Worm (Caenorhabditis elegans): ENCODE measurements around the gene Y41D4B.1.

Gene Y41D4B.1

DNA sequence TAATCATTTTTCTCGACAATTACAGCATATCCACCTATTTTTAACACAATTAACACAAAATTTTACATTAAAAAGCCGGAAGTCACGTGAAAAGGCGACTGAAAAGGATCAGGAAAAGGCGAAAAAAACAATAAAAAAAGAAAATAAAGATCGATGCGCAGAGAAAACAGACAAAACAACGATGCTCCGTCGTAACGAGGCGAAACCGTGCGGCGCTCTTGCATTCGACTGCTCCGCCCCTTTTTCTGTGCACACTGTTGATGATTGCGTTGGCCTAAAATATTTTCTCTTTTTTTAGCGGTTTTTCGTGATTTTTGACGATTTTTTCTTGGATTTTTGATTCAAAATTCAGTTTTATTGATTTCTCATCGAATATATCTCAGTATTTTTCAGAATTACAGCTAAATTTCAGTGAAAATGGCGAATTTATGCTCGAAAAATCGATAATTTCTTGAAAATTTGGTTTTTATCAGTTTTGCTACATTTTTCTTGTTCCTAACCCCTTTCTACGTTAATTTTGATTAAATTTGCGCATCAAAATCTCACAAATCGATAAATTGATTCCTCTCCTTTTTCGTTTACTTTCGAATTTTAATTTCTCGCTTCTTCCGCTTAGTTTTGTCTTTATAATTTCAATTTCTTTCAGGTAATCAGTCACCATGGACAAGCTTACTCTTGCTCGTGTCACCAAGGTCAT is 13.3 kb upstream of the Y41D4B.1 start, which contains the start of gene rps-28 (continued):
- no peak for TF ChIP-seq Y116A8C.19 (tag; optimal IDR thresholded peaks at IDR 0.05; ENCODE audit: borderline replicate concordance)
- peak; percentile 98 for TF ChIP-seq swsn-7 (tag; optimal IDR thresholded peaks at IDR 0.05)
- no peak for TF ChIP-seq nhr-76 (tag; optimal IDR thresholded peaks at IDR 0.05)
- TF ChIP-seq hlh-17 (GFP tag; optimal IDR thresholded peaks at IDR 0.05; ENCODE audit: borderline replicate concordance), result no peak
- peak; percentile 98 to 99 (median 98) for TF ChIP-seq ceh-82 (tag; optimal IDR thresholded peaks at IDR 0.05)
- peak; percentile 98 for TF ChIP-seq nhr-47 (tag; optimal IDR thresholded peaks at IDR 0.05)
- TF ChIP-seq fkh-8 (tag; optimal IDR thresholded peaks at IDR 0.05), result peak; percentile 99
- TF ChIP-seq egl-27 (tag; optimal IDR thresholded peaks at IDR 0.05), result peak; percentile 89 to 92
- peak; percentile 77 for TF ChIP-seq sup-37 (GFP tag; optimal IDR thresholded peaks at IDR 0.05)
- TF ChIP-seq nhr-237 (tag; optimal IDR thresholded peaks at IDR 0.05), result peak; percentile 93
- peak; percentile 98 for TF ChIP-seq skn-1 (tag; optimal IDR thresholded peaks at IDR 0.05)
- TF ChIP-seq dsc-1 (tag; optimal IDR thresholded peaks at IDR 0.05), result peak; percentile 97
- peak; percentile 99 for TF ChIP-seq snu-23 (GFP tag; optimal IDR thresholded peaks at IDR 0.05)
- TF ChIP-seq snpc-4 (tag; optimal IDR thresholded peaks at IDR 0.05), result peak; percentile 92
- peak; percentile 84 for TF ChIP-seq blmp-1 (tag; optimal IDR thresholded peaks at IDR 0.05)
- peak; percentile 98 for TF ChIP-seq lin-14 (GFP tag; optimal IDR thresholded peaks at IDR 0.05)
- no peak for TF ChIP-seq nhr-12 (tag; optimal IDR thresholded peaks at IDR 0.05)
- peak; percentile 97 for TF ChIP-seq nhr-85 (tag)
- TF ChIP-seq nhr-90 (tag; optimal IDR thresholded peaks at IDR 0.05; ENCODE audit: poor library complexity), result peak; percentile 98
- peak; percentile 83 for TF ChIP-seq mab-9 (GFP tag; IDR thresholded peaks at IDR 0.05)
- TF ChIP-seq tbx-2 (tag; optimal IDR thresholded peaks at IDR 0.05), result peak; percentile 96
- TF ChIP-seq tlp-1 (tag; optimal IDR thresholded peaks at IDR 0.05), result no peak
- peak; percentile 89 for TF ChIP-seq aly-2 (tag; optimal IDR thresholded peaks at IDR 0.05)
- TF ChIP-seq unc-86 (tag; optimal IDR thresholded peaks at IDR 0.05), result peak; percentile 96
- TF ChIP-seq elt-2 (tag; optimal IDR thresholded peaks at IDR 0.05), result peak; percentile 74
- peak; percentile 44 for TF ChIP-seq mef-2 (tag; optimal IDR thresholded peaks at IDR 0.05)
- peak; percentile 99 for TF ChIP-seq unc-130 (tag; optimal IDR thresholded peaks at IDR 0.05)
- TF ChIP-seq lin-13 (GFP tag; optimal IDR thresholded peaks at IDR 0.05), result peak; percentile 99
- TF ChIP-seq F16B12.6 (tag; optimal IDR thresholded peaks at IDR 0.05), result peak; percentile 73
- peak; percentile 99 for TF ChIP-seq C16A3.4 (tag; optimal IDR thresholded peaks at IDR 0.05)
- TF ChIP-seq ztf-4 (tag; optimal IDR thresholded peaks at IDR 0.05), result peak; percentile 96
- TF ChIP-seq mep-1 (tag; optimal IDR thresholded peaks at IDR 0.05), result peak; percentile 98
- TF ChIP-seq lin-35 (GFP tag; optimal IDR thresholded peaks at IDR 0.05), result peak; percentile 94 to 95
- no peak for TF ChIP-seq alr-1 (tag; optimal IDR thresholded peaks at IDR 0.05; ENCODE audit: borderline replicate concordance)
- peak; percentile 83 for TF ChIP-seq sox-4 (tag; optimal IDR thresholded peaks at IDR 0.05)
- TF ChIP-seq nhr-77 (tag; optimal IDR thresholded peaks at IDR 0.05), result peak; percentile 98
- TF ChIP-seq ztf-11 (tag; optimal IDR thresholded peaks at IDR 0.05), result peak; percentile 75 to 87
- peak; percentile 89 to 91 (median 89) for TF ChIP-seq dpl-1 (GFP tag; optimal IDR thresholded peaks at IDR 0.05)
- TF ChIP-seq C04F5.9 (tag; optimal IDR thresholded peaks at IDR 0.05), result peak; percentile 90
- TF ChIP-seq unc-30 (tag; optimal IDR thresholded peaks at IDR 0.05), result peak; percentile 38
- TF ChIP-seq lin-15B (tag; optimal IDR thresholded peaks at IDR 0.05), result peak; percentile 95
- no peak for TF ChIP-seq hlh-4 (tag; optimal IDR thresholded peaks at IDR 0.05)
- TF ChIP-seq egl-13 (tag; optimal IDR thresholded peaks at IDR 0.05), result peak; percentile 90
- TF ChIP-seq lsy-2 (tag; optimal IDR thresholded peaks at IDR 0.05), result peak; percentile 96 to 97
- peak; percentile 96 for TF ChIP-seq nhr-19 (GFP tag; conservative IDR thresholded peaks at IDR 0.05)
- peak; percentile 79 for TF ChIP-seq zag-1 (tag; optimal IDR thresholded peaks at IDR 0.05)
- peak; percentile 66 for TF ChIP-seq ceh-90 (tag; optimal IDR thresholded peaks at IDR 0.05)
- TF ChIP-seq fkh-10 (GFP tag; optimal IDR thresholded peaks at IDR 0.05), result peak; percentile 96
- no peak for TF ChIP-seq ets-5 (GFP tag; IDR thresholded peaks at IDR 0.05)
- peak; percentile 2 for TF ChIP-seq nhr-84 (tag; optimal IDR thresholded peaks at IDR 0.05)
- no peak for TF ChIP-seq nhr-28 (tag; optimal IDR thresholded peaks at IDR 0.05)
- TF ChIP-seq ama-1 (optimal IDR thresholded peaks at IDR 0.05), result peak; percentile 71
- peak; percentile 98 for TF ChIP-seq nhr-20 (tag; optimal IDR thresholded peaks at IDR 0.05)
